Worm (Caenorhabditis elegans) whole organism, L3 larva: ENCODE measurements around the gene nyn-1.

ENCODE experiments used
- R02D3.7 ChIP-seq: fragments of 150-350 bp; optimal IDR thresholded peaks from 2 replicates; lab custom pipeline; 2014; ENCODE audit warnings: missing biosample characterization, missing genetic modification characterization
- ZK546.5 ChIP-seq: sonication (generic microtip); optimal IDR thresholded peaks from 2 replicates; lab custom pipeline; 2017; ENCODE audit warnings: missing biosample characterization, missing genetic modification characterization
- aly-2 ChIP-seq: fragments of 150-350 bp; optimal IDR thresholded peaks from 2 replicates; lab custom pipeline; 2014; ENCODE audit warnings: missing biosample characterization, missing genetic modification characterization
- ama-1 ChIP-seq: fragments of 150-350 bp; optimal IDR thresholded peaks from 2 replicates; lab custom pipeline; 2018
- ceh-16 ChIP-seq: sonication (generic microtip); optimal IDR thresholded peaks from 2 replicates; lab custom pipeline; 2017; ENCODE audit warnings: missing biosample characterization, missing genetic modification characterization
- ceh-28 ChIP-seq: fragments of 150-350 bp; optimal IDR thresholded peaks from 2 replicates; lab custom pipeline; 2014; ENCODE audit warnings: missing biosample characterization, missing genetic modification reagents, missing genetic modification characterization
- ceh-9 ChIP-seq: sonication (generic microtip); optimal IDR thresholded peaks from 2 replicates; lab custom pipeline; 2018; ENCODE audit warnings: missing biosample characterization, missing genetic modification characterization
- egl-5 ChIP-seq: fragments of 150-350 bp; optimal IDR thresholded peaks from 2 replicates; lab custom pipeline; 2017; ENCODE audit warnings: missing biosample characterization, missing genetic modification reagents, missing genetic modification characterization, inconsistent platforms
- elt-1 ChIP-seq: fragments of 150-350 bp; optimal IDR thresholded peaks from 2 replicates; lab custom pipeline; 2014; ENCODE audit warnings: missing biosample characterization, missing genetic modification characterization
- elt-2 ChIP-seq: sonication (generic microtip); optimal IDR thresholded peaks from 2 replicates; lab custom pipeline; 2016; ENCODE audit warnings: missing genetic modification reagents, mild to moderate bottlenecking, missing genetic modification characterization, missing compliant biosample characterization
- elt-3 ChIP-seq, 3 experiments: fragments of 150-350 bp in 1 of 3; sonication (generic microtip) in 2 of 3; optimal IDR thresholded peaks; 2 replicates in 2 of 3; 4 replicates in 1 of 3; lab custom pipeline; 2014 to 2017; ENCODE audit warnings: missing biosample characterization in 3 of 3, missing genetic modification characterization in 3 of 3
- eor-1 ChIP-seq, 2 experiments: fragments of 150-350 bp; optimal IDR thresholded peaks; 2 replicates each; lab custom pipeline; 2014 to 2018; ENCODE audit warnings: missing biosample characterization in 2 of 2, missing genetic modification characterization in 2 of 2
- fkh-10 ChIP-seq: sonication (generic microtip); optimal IDR thresholded peaks from 2 replicates; lab custom pipeline; 2017; ENCODE audit warnings: missing biosample characterization, missing genetic modification reagents, missing genetic modification characterization
- fkh-2 ChIP-seq: fragments of 150-350 bp; optimal IDR thresholded peaks from 2 replicates; lab custom pipeline; 2014; ENCODE audit warnings: missing biosample characterization, missing genetic modification reagents, missing genetic modification characterization
- fos-1 ChIP-seq: fragments of 150-350 bp; optimal IDR thresholded peaks from 2 replicates; lab custom pipeline; 2014; ENCODE audit warnings: missing biosample characterization, missing genetic modification characterization
- hmg-11 ChIP-seq: sonication (generic microtip); optimal IDR thresholded peaks from 2 replicates; lab custom pipeline; 2016; ENCODE audit warnings: missing genetic modification characterization, missing compliant biosample characterization
- jun-1 ChIP-seq: fragments of 150-350 bp; optimal IDR thresholded peaks from 2 replicates; lab custom pipeline; 2014; ENCODE audit warnings: missing biosample characterization, missing genetic modification reagents, missing genetic modification characterization
- lin-39 ChIP-seq: fragments of 150-350 bp; optimal IDR thresholded peaks from 2 replicates; lab custom pipeline; 2018; ENCODE audit warnings: missing biosample characterization, missing genetic modification reagents, missing genetic modification characterization
- lsy-12 ChIP-seq: sonication (generic microtip); optimal IDR thresholded peaks from 2 replicates; lab custom pipeline; 2016; ENCODE audit warnings: mild to moderate bottlenecking, missing genetic modification characterization, missing compliant biosample characterization
- mdl-1 ChIP-seq: fragments of 150-350 bp; optimal IDR thresholded peaks from 2 replicates; lab custom pipeline; 2014; ENCODE audit warnings: missing biosample characterization, missing genetic modification characterization
- mml-1 ChIP-seq: fragments of 150-350 bp; sonication (generic microtip); optimal IDR thresholded peaks from 3 replicates; lab custom pipeline; 2014; ENCODE audit warnings: missing biosample characterization, missing genetic modification characterization
- nfya-1 ChIP-seq: sonication (generic microtip); optimal IDR thresholded peaks from 2 replicates; lab custom pipeline; 2017; ENCODE audit warnings: missing genetic modification characterization, mild to moderate bottlenecking, missing compliant biosample characterization, antibody characterized with exemption, moderate library complexity; ENCODE audit not compliant: insufficient read depth
- nhr-11 ChIP-seq: fragments of 150-350 bp; optimal IDR thresholded peaks from 2 replicates; lab custom pipeline; 2014; ENCODE audit warnings: missing biosample characterization, missing genetic modification characterization
- nhr-12 ChIP-seq: fragments of 150-350 bp; optimal IDR thresholded peaks from 2 replicates; lab custom pipeline; 2014; ENCODE audit warnings: missing biosample characterization, missing genetic modification characterization
- nhr-23 ChIP-seq: fragments of 150-350 bp; optimal IDR thresholded peaks from 2 replicates; lab custom pipeline; 2014; ENCODE audit warnings: missing biosample characterization, missing genetic modification reagents, missing genetic modification characterization
- nhr-237 ChIP-seq: fragments of 150-350 bp; optimal IDR thresholded peaks from 2 replicates; lab custom pipeline; 2014; ENCODE audit warnings: missing biosample characterization, missing genetic modification characterization
- nhr-25 ChIP-seq: sonication (generic microtip); optimal IDR thresholded peaks from 2 replicates; lab custom pipeline; 2017; ENCODE audit warnings: missing biosample characterization, missing genetic modification characterization
- nhr-28 ChIP-seq: fragments of 150-350 bp; optimal IDR thresholded peaks from 2 replicates; lab custom pipeline; 2014; ENCODE audit warnings: missing biosample characterization, missing genetic modification characterization
- nhr-43 ChIP-seq: sonication (generic microtip); optimal IDR thresholded peaks from 2 replicates; lab custom pipeline; 2016; ENCODE audit warnings: mild to moderate bottlenecking, missing genetic modification characterization, missing compliant biosample characterization; ENCODE audit not compliant: poor library complexity, severe bottlenecking
- pha-4 ChIP-seq: fragments of 150-350 bp; optimal IDR thresholded peaks from 2 replicates; lab custom pipeline; 2014; ENCODE audit warnings: missing biosample characterization, missing genetic modification reagents, missing genetic modification characterization
- skn-1 ChIP-seq: fragments of 150-350 bp; optimal IDR thresholded peaks from 2 replicates; lab custom pipeline; 2014; ENCODE audit warnings: missing biosample characterization, missing genetic modification characterization
- snpc-4 ChIP-seq: fragments of 150-350 bp; optimal IDR thresholded peaks from 2 replicates; lab custom pipeline; 2014; ENCODE audit warnings: missing biosample characterization, missing genetic modification characterization
- tbx-2 ChIP-seq: sonication (generic microtip); optimal IDR thresholded peaks from 2 replicates; lab custom pipeline; 2016; ENCODE audit warnings: mild to moderate bottlenecking, missing genetic modification characterization, missing compliant biosample characterization
- unc-39 ChIP-seq: sonication (generic microtip); optimal IDR thresholded peaks from 4 replicates; lab custom pipeline; 2017; ENCODE audit warnings: missing biosample characterization, missing genetic modification characterization
- unc-62 ChIP-seq: fragments of 150-350 bp; sonication (generic microtip); optimal IDR thresholded peaks from 4 replicates; lab custom pipeline; 2014; ENCODE audit warnings: missing biosample characterization, missing genetic modification reagents, missing genetic modification characterization
- zag-1 ChIP-seq: fragments of 150-350 bp; optimal IDR thresholded peaks from 2 replicates; lab custom pipeline; 2014; ENCODE audit warnings: missing biosample characterization, missing genetic modification characterization
- ztf-11 ChIP-seq: fragments of 150-350 bp; optimal IDR thresholded peaks from 2 replicates; lab custom pipeline; 2014; ENCODE audit warnings: missing biosample characterization, missing genetic modification characterization
- ztf-4 ChIP-seq: fragments of 150-350 bp; optimal IDR thresholded peaks from 2 replicates; lab custom pipeline; 2014; ENCODE audit warnings: missing biosample characterization, missing genetic modification characterization

Gene nyn-1

ce11 chrIV:13700847-13701246 is 14.0 kb upstream of the nyn-1 start:
- no peak for TF ChIP-seq skn-1 (tag; lab: Kevin White, UChicago)
- no peak for TF ChIP-seq nhr-23
- TF ChIP-seq elt-3 (tag; optimal IDR thresholded peaks at IDR 0.05; lab: Kevin White, UChicago) = no peak
- no peak for TF ChIP-seq nfya-1
- TF ChIP-seq nhr-25 (tag; lab: Kevin White, UChicago) = peak; percentile 30
- TF ChIP-seq ztf-4 (tag; lab: Kevin White, UChicago) = no peak
- TF ChIP-seq, all 47 proteins: peak for 1

DNA sequence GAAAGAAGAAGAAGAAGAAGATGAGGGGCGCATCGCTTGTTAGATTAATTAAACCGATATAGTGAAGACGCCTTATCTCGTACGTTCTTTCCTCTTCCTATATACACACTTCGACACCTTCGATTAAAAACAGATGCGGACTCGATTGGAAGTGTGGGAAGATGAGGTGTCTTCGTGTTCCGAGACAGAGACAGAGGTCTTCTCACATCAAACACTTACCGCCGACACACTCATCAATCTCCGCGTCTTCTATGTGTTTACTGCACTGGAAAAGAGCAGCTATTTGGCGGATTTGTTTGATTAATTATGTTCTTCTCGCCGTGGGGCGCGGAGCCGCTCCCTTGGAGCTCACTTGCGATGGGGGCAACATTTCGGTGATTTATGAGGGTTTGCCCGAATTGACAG is 12.6 kb upstream of the nyn-1 start:
- TF ChIP-seq eor-1 (tag; optimal IDR thresholded peaks at IDR 0.05; lab: Kevin White, UChicago) (no peak), zag-1 (no peak), R02D3.7 (tag; lab: Kevin White, UChicago) (no peak), fkh-10 (GFP tag; lab: Kevin White, UChicago) (no peak), ceh-16 (no peak), mdl-1 (tag; lab: Kevin White, UChicago) (no peak), elt-2 (tag; lab: Kevin White, UChicago) (no peak), mml-1 (tag; lab: Kevin White, UChicago) (no peak), ZK546.5 (no peak), nhr-25 (tag; lab: Kevin White, UChicago) (peak; percentile 8), lin-39 (tag; lab: Kevin White, UChicago) (peak; percentile 99), nhr-11 (tag; lab: Kevin White, UChicago) (no peak), egl-5 (peak; percentile 38), unc-39 (tag; lab: Kevin White, UChicago) (no peak), ztf-4 (tag; lab: Kevin White, UChicago) (no peak), nhr-23 (no peak), hmg-11 (tag; lab: Kevin White, UChicago) (peak; percentile 1), aly-2 (tag; lab: Kevin White, UChicago) (no peak), ztf-11 (tag; lab: Kevin White, UChicago) (no peak), ceh-9 (tag; lab: Kevin White, UChicago) (no peak), lsy-12 (no peak), elt-1 (tag; lab: Kevin White, UChicago) (peak; percentile 71), fos-1 (no peak), fkh-2 (tag; lab: Kevin White, UChicago) (no peak), pha-4 (no peak), unc-62 (peak; percentile 91), nhr-237 (tag; lab: Kevin White, UChicago) (no peak), tbx-2 (tag; lab: Kevin White, UChicago) (no peak), nhr-28 (tag; lab: Kevin White, UChicago) (no peak), nfya-1 (peak; percentile 22)

ce11 chrIV:13698603-13699002 is 11.8 kb upstream of the nyn-1 start, which contains the start of gene T23G4.127:
TSS of gene T23G4.127 (minus strand) at chrIV:13698703.
- TF ChIP-seq ceh-28 (tag; lab: Kevin White, UChicago) (no peak), ama-1 (lab: Kevin White, UChicago) (no peak), nhr-43 (tag; lab: Kevin White, UChicago) (no peak), nhr-12 (tag; lab: Kevin White, UChicago) (no peak), jun-1 (tag; lab: Kevin White, UChicago) (no peak), nfya-1 (no peak)
- TF ChIP-seq, all 47 proteins: peak for 0

- TF ChIP-seq snpc-4 (tag; lab: Kevin White, UChicago) (no peak), unc-62 (no peak), zag-1 (no peak), nfya-1 (peak; percentile 3)
Measured at ce11 chrIV:13696900-13697299, 10.1 kb upstream of the nyn-1 start.
